Fruit fly (Drosophila melanogaster) whole organism, pupa: ENCODE results near the gene CG4367.

ENCODE experiments used
- CG10348 ChIP-seq: fragments of 200-800 bp; sonication (Bioruptor generic); IDR thresholded peaks from 2 replicates; pipeline ENCODE4 v1.3.6; 2022; ENCODE audit warnings: missing biosample characterization, missing genetic modification characterization
- CG12605 ChIP-seq: fragments of 200-800 bp; sonication (Bioruptor generic); IDR thresholded peaks from 2 replicates; pipeline ENCODE4 v1.3.6; 2022; ENCODE audit warnings: missing biosample characterization, missing genetic modification characterization
- CG13204 ChIP-seq: fragments of 200-800 bp; sonication (Bioruptor generic); optimal IDR thresholded peaks from 2 replicates; lab custom pipeline; 2018; ENCODE audit warnings: missing biosample characterization, mild to moderate bottlenecking, missing genetic modification characterization, moderate library complexity
- CG14655 ChIP-seq: fragments of 200-800 bp; sonication (Bioruptor generic); optimal IDR thresholded peaks from 3 replicates; lab custom pipeline; 2017; ENCODE audit warnings: mild to moderate bottlenecking, missing biosample characterization, missing genetic modification reagents, missing genetic modification characterization
- CG15710 ChIP-seq: fragments of 200-800 bp; sonication (Bioruptor generic); optimal IDR thresholded peaks from 2 replicates; lab custom pipeline; 2018; ENCODE audit warnings: missing biosample characterization, mild to moderate bottlenecking, missing genetic modification characterization, moderate library complexity
- CG17806 ChIP-seq: fragments of 200-800 bp; sonication (Bioruptor generic); optimal IDR thresholded peaks from 2 replicates; lab custom pipeline; 2018; ENCODE audit warnings: missing biosample characterization, mild to moderate bottlenecking, missing genetic modification characterization, moderate library complexity
- CG32121 ChIP-seq: fragments of 200-800 bp; sonication (Bioruptor generic); IDR thresholded peaks from 2 replicates; pipeline ENCODE4 v1.3.6; 2022; ENCODE audit warnings: missing biosample characterization, missing genetic modification characterization
- CG34367 ChIP-seq: fragments of 200-800 bp; sonication (Bioruptor generic); optimal IDR thresholded peaks from 2 replicates; lab custom pipeline; 2018; ENCODE audit warnings: missing biosample characterization, mild to moderate bottlenecking, missing genetic modification characterization
- CG4496 ChIP-seq: fragments of 200-800 bp; sonication (Bioruptor generic); IDR thresholded peaks from 3 replicates; pipeline ENCODE4 v1.3.6; 2022; ENCODE audit warnings: missing biosample characterization, missing genetic modification characterization
- CG8159 ChIP-seq: fragments of 200-800 bp; sonication (Bioruptor generic); optimal IDR thresholded peaks from 3 replicates; lab custom pipeline; 2018; ENCODE audit warnings: missing biosample characterization, mild to moderate bottlenecking, missing genetic modification characterization, moderate library complexity
- CG8301 ChIP-seq: fragments of 200-800 bp; sonication (Bioruptor generic); optimal IDR thresholded peaks from 2 replicates; lab custom pipeline; 2018; ENCODE audit warnings: missing biosample characterization, mild to moderate bottlenecking, missing genetic modification characterization
- CG9948 ChIP-seq: fragments of 200-800 bp; sonication (Bioruptor generic); optimal IDR thresholded peaks from 2 replicates; lab custom pipeline; 2018; ENCODE audit warnings: missing biosample characterization, mild to moderate bottlenecking, missing genetic modification characterization, moderate library complexity
- D1 ChIP-seq: fragments of 200-800 bp; sonication (Bioruptor generic); optimal IDR thresholded peaks from 2 replicates; lab custom pipeline; 2018; ENCODE audit warnings: missing biosample characterization, mild to moderate bottlenecking, missing genetic modification characterization, moderate library complexity
- EcR ChIP-seq: fragments of 200-800 bp; sonication (Bioruptor generic); optimal IDR thresholded peaks from 3 replicates; lab custom pipeline; 2019; ENCODE audit warnings: missing biosample characterization, missing genetic modification characterization, mild to moderate bottlenecking, moderate library complexity, missing genetic modification reagents
- Ets98B ChIP-seq: fragments of 200-800 bp; sonication (Bioruptor generic); IDR thresholded peaks from 2 replicates; pipeline ENCODE4 v1.3.6; 2022; ENCODE audit warnings: missing biosample characterization, missing genetic modification characterization
- Pif1A ChIP-seq: fragments of 200-800 bp; sonication (Bioruptor generic); optimal IDR thresholded peaks from 3 replicates; lab custom pipeline; 2016; ENCODE audit warnings: missing biosample characterization, missing genetic modification characterization
- Pif1B ChIP-seq: fragments of 200-800 bp; sonication (Bioruptor generic); optimal IDR thresholded peaks from 3 replicates; lab custom pipeline; 2016; ENCODE audit warnings: missing biosample characterization, missing genetic modification characterization
- Snoo ChIP-seq: fragments of 200-800 bp; sonication (Bioruptor generic); optimal IDR thresholded peaks from 3 replicates; lab custom pipeline; 2017; ENCODE audit warnings: missing biosample characterization, mild to moderate bottlenecking, missing genetic modification characterization, inconsistent platforms
- fd96Ca ChIP-seq: fragments of 200-800 bp; sonication (Bioruptor generic); IDR thresholded peaks from 3 replicates; pipeline ENCODE4 v1.3.6; 2022; ENCODE audit warnings: missing biosample characterization, missing genetic modification characterization
- gl ChIP-seq: fragments of 200-800 bp; sonication (Bioruptor generic); optimal IDR thresholded peaks from 2 replicates; lab custom pipeline; 2018; ENCODE audit warnings: missing biosample characterization, mild to moderate bottlenecking, missing genetic modification characterization
- rn ChIP-seq: fragments of 200-800 bp; sonication (Bioruptor generic); IDR thresholded peaks from 2 replicates; pipeline ENCODE4 v1.3.6; 2022; ENCODE audit warnings: missing biosample characterization, missing genetic modification characterization

Gene CG4367

dm6 chr3R:20283531-20284139 is 21.1 kb downstream of the CG4367 start:
- TF ChIP-seq CG8159 (tag; lab: Kevin White, UChicago) (peak; percentile 26), D1 (tag; lab: Kevin White, UChicago) (no peak), CG15710 (peak; percentile 17), Pif1A (GFP tag; lab: Kevin White, UChicago) (no peak), Ets98B (GFP tag; lab: Robert Waterston, UW) (peak; percentile 4; the same call in 1 of the 2 replicates), CG9948 (tag; lab: Kevin White, UChicago) (no peak), EcR (GFP tag; lab: Kevin White, UChicago) (no peak), CG12605 (GFP tag; lab: Robert Waterston, UW) (no peak; the same call in 1 of the 2 replicates), gl (no peak), Snoo (no peak), CG13204 (GFP tag; lab: Kevin White, UChicago) (peak; percentile 47), CG4496 (GFP tag; lab: Robert Waterston, UW) (no peak), CG17806 (tag; lab: Kevin White, UChicago) (no peak), CG14655 (GFP tag; lab: Kevin White, UChicago) (peak; percentile 44), CG8301 (tag; lab: Kevin White, UChicago) (no peak), fd96Ca (GFP tag; lab: Robert Waterston, UW) (peak; percentile 40; the same call in 1 of the 3 replicates), CG34367 (no peak), CG32121 (GFP tag; lab: Robert Waterston, UW) (0 out of 2 replicates have a peak, but pooled peaks have one; percentile 8), Pif1B (GFP tag; lab: Kevin White, UChicago) (no peak), CG10348 (GFP tag; lab: Robert Waterston, UW) (no peak), rn (GFP tag; lab: Robert Waterston, UW) (no peak)

- TF ChIP-seq CG10348 (GFP tag; lab: Robert Waterston, UW) = no peak
- TF ChIP-seq CG13204 (GFP tag; lab: Kevin White, UChicago) = peak; percentile 26
- peak; percentile 28; the same call in 1 of the 3 replicates for TF ChIP-seq CG4496 (GFP tag; lab: Robert Waterston, UW)
- peak; percentile 61 for TF ChIP-seq CG8159 (tag; lab: Kevin White, UChicago)
- peak; percentile 56 for TF ChIP-seq CG9948 (tag; lab: Kevin White, UChicago)
- TF ChIP-seq gl = no peak
- no peak for TF ChIP-seq CG12605 (GFP tag; lab: Robert Waterston, UW)
- no peak for TF ChIP-seq Pif1B (GFP tag; lab: Kevin White, UChicago)
- peak; percentile 21 for TF ChIP-seq CG34367
- peak; percentile 38; the same call in 2 of the 3 replicates for TF ChIP-seq fd96Ca (GFP tag; lab: Robert Waterston, UW)
- peak; percentile 24 for TF ChIP-seq CG17806 (tag; lab: Kevin White, UChicago)
- TF ChIP-seq CG8301 (tag; lab: Kevin White, UChicago) = peak; percentile 33
- TF ChIP-seq Pif1A (GFP tag; lab: Kevin White, UChicago) = peak; percentile 41
- TF ChIP-seq CG32121 (GFP tag; lab: Robert Waterston, UW) = no peak
- TF ChIP-seq Ets98B (GFP tag; lab: Robert Waterston, UW) = peak; percentile 53; the same call in 1 of the 2 replicates
- TF ChIP-seq Snoo = peak; percentile 24
- TF ChIP-seq CG15710 = peak; percentile 46
- TF ChIP-seq EcR (GFP tag; lab: Kevin White, UChicago) = peak; percentile 79
- TF ChIP-seq D1 (tag; lab: Kevin White, UChicago) = no peak
- no peak for TF ChIP-seq rn (GFP tag; lab: Robert Waterston, UW)
- peak; percentile 77 for TF ChIP-seq CG14655 (GFP tag; lab: Kevin White, UChicago)
Measured at dm6 chr3R:20282769-20283530, 21.8 kb downstream of the CG4367 start.

- TF ChIP-seq CG32121 (GFP tag; lab: Robert Waterston, UW) (no peak), fd96Ca (GFP tag; lab: Robert Waterston, UW) (no peak), CG8301 (tag; lab: Kevin White, UChicago) (peak; percentile 49), CG9948 (tag; lab: Kevin White, UChicago) (peak; percentile 59), CG8159 (tag; lab: Kevin White, UChicago) (peak; percentile 66), CG12605 (GFP tag; lab: Robert Waterston, UW) (no peak), rn (GFP tag; lab: Robert Waterston, UW) (no peak), CG10348 (GFP tag; lab: Robert Waterston, UW) (no peak), Ets98B (GFP tag; lab: Robert Waterston, UW) (no peak; the same call in 1 of the 2 replicates), Snoo (no peak), CG15710 (peak; percentile 44), EcR (GFP tag; lab: Kevin White, UChicago) (no peak), CG14655 (GFP tag; lab: Kevin White, UChicago) (peak; percentile 66), D1 (tag; lab: Kevin White, UChicago) (no peak), Pif1B (GFP tag; lab: Kevin White, UChicago) (peak; percentile 29), CG4496 (GFP tag; lab: Robert Waterston, UW) (no peak), CG17806 (tag; lab: Kevin White, UChicago) (peak; percentile 43), gl (no peak), CG13204 (GFP tag; lab: Kevin White, UChicago) (no peak), Pif1A (GFP tag; lab: Kevin White, UChicago) (peak; percentile 28), CG34367 (peak; percentile 17)
Measured at dm6 chr3R:20282103-20282502, 22.7 kb downstream of the CG4367 start.

- TF ChIP-seq CG4496 (GFP tag; lab: Robert Waterston, UW) = peak; percentile 70; the same call in 2 of the 3 replicates
- TF ChIP-seq Ets98B (GFP tag; lab: Robert Waterston, UW) = peak; percentile 31; the same call in 1 of the 2 replicates
- TF ChIP-seq CG10348 (GFP tag; lab: Robert Waterston, UW) = no peak
- no peak for TF ChIP-seq D1 (tag; lab: Kevin White, UChicago)
- peak; percentile 26 for TF ChIP-seq gl
- TF ChIP-seq CG32121 (GFP tag; lab: Robert Waterston, UW) = peak; percentile 53; the same call in 1 of the 2 replicates
- TF ChIP-seq fd96Ca (GFP tag; lab: Robert Waterston, UW) = peak; percentile 65; the same call in 2 of the 3 replicates
- no peak for TF ChIP-seq Pif1B (GFP tag; lab: Kevin White, UChicago)
- peak; percentile 69; the same call in 1 of the 2 replicates for TF ChIP-seq CG12605 (GFP tag; lab: Robert Waterston, UW)
- no peak for TF ChIP-seq CG34367
- TF ChIP-seq CG8301 (tag; lab: Kevin White, UChicago) = peak; percentile 63
- TF ChIP-seq rn (GFP tag; lab: Robert Waterston, UW) = peak; percentile 20; the same call in 1 of the 2 replicates
- peak; percentile 21 for TF ChIP-seq CG9948 (tag; lab: Kevin White, UChicago)
- TF ChIP-seq CG15710 = peak; percentile 28
- peak; percentile 58 for TF ChIP-seq CG17806 (tag; lab: Kevin White, UChicago)
- no peak for TF ChIP-seq EcR (GFP tag; lab: Kevin White, UChicago)
- TF ChIP-seq Pif1A (GFP tag; lab: Kevin White, UChicago) = peak; percentile 49
- TF ChIP-seq CG8159 (tag; lab: Kevin White, UChicago) = peak; percentile 50
- TF ChIP-seq CG14655 (GFP tag; lab: Kevin White, UChicago) = peak; percentile 65
- no peak for TF ChIP-seq CG13204 (GFP tag; lab: Kevin White, UChicago)
- TF ChIP-seq Snoo = no peak
Measured at dm6 chr3R:20280518-20280981, 24.2 kb downstream of the CG4367 start.
